Worm (Caenorhabditis elegans) whole organism, L1 larva: ENCODE measurements around the gene B0035.3.
A peak's percentile ranks its signal among the peaks of the same experiment; 100 is the strongest.

Source experiments
- F16B12.6 ChIP-seq: fragments of 150-350 bp; optimal IDR thresholded peaks from 2 replicates; lab custom pipeline; 2014; ENCODE audit warnings: missing biosample characterization, missing genetic modification characterization
- alr-1 ChIP-seq: fragments of 200-800 bp; sonication (Bioruptor generic); optimal IDR thresholded peaks from 2 replicates; lab custom pipeline; 2018; ENCODE audit warnings: borderline replicate concordance, mild to moderate bottlenecking, missing genetic modification characterization, missing compliant biosample characterization
- aly-2 ChIP-seq: fragments of 150-350 bp; optimal IDR thresholded peaks from 2 replicates; lab custom pipeline; 2014; ENCODE audit warnings: missing biosample characterization, missing genetic modification characterization
- ama-1 ChIP-seq: fragments of 150-350 bp; optimal IDR thresholded peaks from 2 replicates; lab custom pipeline; 2014
- blmp-1 ChIP-seq: fragments of 150-350 bp; optimal IDR thresholded peaks from 2 replicates; lab custom pipeline; 2014; ENCODE audit warnings: missing biosample characterization, missing genetic modification characterization
- ceh-63 ChIP-seq: fragments of 200-800 bp; sonication (Bioruptor generic); optimal IDR thresholded peaks from 2 replicates; lab custom pipeline; 2018; ENCODE audit warnings: mild to moderate bottlenecking, missing genetic modification characterization, missing compliant biosample characterization
- ceh-8 ChIP-seq: fragments of 200-800 bp; sonication (Bioruptor generic); optimal IDR thresholded peaks from 2 replicates; lab custom pipeline; 2018; ENCODE audit warnings: mild to moderate bottlenecking, missing genetic modification characterization, moderate library complexity, missing compliant biosample characterization
- ceh-82 ChIP-seq, 3 experiments: fragments of 150-350 bp in 1 of 3; sonication (generic microtip) in 2 of 3; optimal IDR thresholded peaks; 2 replicates each; lab custom pipeline; 2014 to 2017; ENCODE audit warnings: missing biosample characterization in 3 of 3, missing genetic modification characterization in 3 of 3
- ceh-88 ChIP-seq: fragments of 200-800 bp; sonication (Bioruptor generic); IDR thresholded peaks from 2 replicates; pipeline ENCODE4 v1.3.6; 2022; ENCODE audit warnings: missing genetic modification characterization, missing compliant biosample characterization
- ceh-90 ChIP-seq: sonication (generic microtip); optimal IDR thresholded peaks from 2 replicates; lab custom pipeline; 2016; ENCODE audit warnings: missing genetic modification characterization, missing compliant biosample characterization
- ces-1 ChIP-seq: fragments of 150-350 bp; optimal IDR thresholded peaks from 2 replicates; lab custom pipeline; 2014; ENCODE audit warnings: missing biosample characterization, missing genetic modification reagents, missing genetic modification characterization
- dsc-1 ChIP-seq: sonication (generic microtip); optimal IDR thresholded peaks from 2 replicates; lab custom pipeline; 2016; ENCODE audit warnings: mild to moderate bottlenecking, missing genetic modification characterization, missing compliant biosample characterization
- efl-3 ChIP-seq: fragments of 200-800 bp; sonication (Bioruptor generic); optimal IDR thresholded peaks from 2 replicates; lab custom pipeline; 2018; ENCODE audit warnings: mild to moderate bottlenecking, missing genetic modification characterization, missing compliant biosample characterization
- egl-13 ChIP-seq: sonication (generic microtip); optimal IDR thresholded peaks from 2 replicates; lab custom pipeline; 2016; ENCODE audit warnings: missing genotype, missing genetic modification reagents, missing genetic modification characterization, missing compliant biosample characterization
- egl-27 ChIP-seq, 2 experiments: fragments of 150-350 bp in 1 of 2; sonication (generic microtip); optimal IDR thresholded peaks; 3 replicates each; lab custom pipeline; 2017 to 2018; ENCODE audit warnings: missing biosample characterization in 2 of 2, missing genetic modification characterization in 2 of 2, missing genetic modification reagents in 2 of 2
- elt-2 ChIP-seq: sonication (generic microtip); optimal IDR thresholded peaks from 2 replicates; lab custom pipeline; 2016; ENCODE audit warnings: missing genetic modification characterization, mild to moderate bottlenecking, inconsistent platforms, missing compliant biosample characterization, missing genetic modification reagents
- elt-3 ChIP-seq, 6 experiments: fragments of 150-350 bp in 1 of 6; sonication (generic microtip); optimal IDR thresholded peaks; 2 replicates each; lab custom pipeline; 2017 to 2018; ENCODE audit warnings: missing biosample characterization in 6 of 6, missing genetic modification characterization in 6 of 6, inconsistent platforms in 1 of 6
- ets-5 ChIP-seq: fragments of 200-800 bp; sonication (Bioruptor generic); IDR thresholded peaks from 2 replicates; pipeline ENCODE4 v1.3.6; 2022; ENCODE audit warnings: missing genetic modification characterization, missing compliant biosample characterization
- fkh-4 ChIP-seq: sonication (generic microtip); optimal IDR thresholded peaks from 2 replicates; lab custom pipeline; 2016; ENCODE audit warnings: missing compliant biosample characterization, missing genetic modification characterization, borderline replicate concordance
- fos-1 ChIP-seq: fragments of 150-350 bp; optimal IDR thresholded peaks from 2 replicates; lab custom pipeline; 2014; ENCODE audit warnings: missing biosample characterization, missing genetic modification characterization
- grh-1 ChIP-seq: fragments of 200-800 bp; sonication (Bioruptor generic); IDR thresholded peaks from 2 replicates; pipeline ENCODE4 v1.3.6; 2022; ENCODE audit warnings: missing genetic modification reagents, missing genetic modification characterization, missing compliant biosample characterization
- hlh-4 ChIP-seq: sonication (generic microtip); optimal IDR thresholded peaks from 2 replicates; lab custom pipeline; 2016; ENCODE audit warnings: mild to moderate bottlenecking, missing genetic modification characterization, missing compliant biosample characterization
- hpl-2 ChIP-seq: fragments of 150-350 bp; optimal IDR thresholded peaks from 2 replicates; lab custom pipeline; 2014; ENCODE audit warnings: missing biosample characterization, missing genetic modification reagents, missing genetic modification characterization
- isw-1 ChIP-seq: fragments of 200-800 bp; sonication (Bioruptor generic); IDR thresholded peaks from 2 replicates; pipeline ENCODE4 v1.3.6; 2022; ENCODE audit warnings: missing genetic modification characterization, missing compliant biosample characterization
- jun-1 ChIP-seq: fragments of 150-350 bp; optimal IDR thresholded peaks from 2 replicates; lab custom pipeline; 2014; ENCODE audit warnings: missing biosample characterization, missing genetic modification reagents, missing genetic modification characterization
- lin-13 ChIP-seq: fragments of 150-350 bp; optimal IDR thresholded peaks from 2 replicates; lab custom pipeline; 2014; ENCODE audit warnings: missing biosample characterization, missing genetic modification reagents, missing genetic modification characterization
- lsy-2 ChIP-seq, 2 experiments: fragments of 150-350 bp; optimal IDR thresholded peaks; 2 replicates each; lab custom pipeline; 2014; ENCODE audit warnings: missing biosample characterization in 2 of 2, missing genetic modification characterization in 2 of 2
- mef-2 ChIP-seq: fragments of 150-350 bp; optimal IDR thresholded peaks from 2 replicates; lab custom pipeline; 2014; ENCODE audit warnings: missing biosample characterization, missing genetic modification characterization
- nhr-12 ChIP-seq: sonication (generic microtip); optimal IDR thresholded peaks from 2 replicates; lab custom pipeline; 2017; ENCODE audit warnings: missing biosample characterization, missing genetic modification characterization
- nhr-20 ChIP-seq: sonication (generic microtip); optimal IDR thresholded peaks from 2 replicates; lab custom pipeline; 2016; ENCODE audit warnings: mild to moderate bottlenecking, missing genetic modification characterization, missing compliant biosample characterization
- nhr-237 ChIP-seq: fragments of 150-350 bp; optimal IDR thresholded peaks from 2 replicates; lab custom pipeline; 2014; ENCODE audit warnings: missing biosample characterization, missing genetic modification characterization
- nhr-47 ChIP-seq: sonication (generic microtip); optimal IDR thresholded peaks from 2 replicates; lab custom pipeline; 2016; ENCODE audit warnings: mild to moderate bottlenecking, missing genetic modification characterization, moderate library complexity, missing compliant biosample characterization
- nhr-71 ChIP-seq: sonication (generic microtip); optimal IDR thresholded peaks from 2 replicates; lab custom pipeline; 2016; ENCODE audit warnings: mild to moderate bottlenecking, missing genetic modification characterization, moderate library complexity, missing compliant biosample characterization
- nhr-76 ChIP-seq: sonication (generic microtip); optimal IDR thresholded peaks from 2 replicates; lab custom pipeline; 2017; ENCODE audit warnings: missing biosample characterization, missing genetic modification characterization
- nhr-77 ChIP-seq: fragments of 150-350 bp; optimal IDR thresholded peaks from 2 replicates; lab custom pipeline; 2014; ENCODE audit warnings: missing biosample characterization, missing genetic modification characterization
- nhr-84 ChIP-seq: sonication (generic microtip); optimal IDR thresholded peaks from 2 replicates; lab custom pipeline; 2017; ENCODE audit warnings: missing biosample characterization, missing genetic modification characterization
- nhr-85 ChIP-seq: sonication (generic microtip); peaks from one replicate; lab custom pipeline; 2016; ENCODE audit warnings: missing genetic modification characterization, inconsistent platforms, missing compliant biosample characterization
- pag-3 ChIP-seq: sonication (generic microtip); optimal IDR thresholded peaks from 2 replicates; lab custom pipeline; 2017; ENCODE audit warnings: missing genetic modification characterization, mild to moderate bottlenecking, missing compliant biosample characterization, antibody characterized with exemption, borderline replicate concordance; ENCODE audit not compliant: insufficient read depth
- pax-3 ChIP-seq: fragments of 200-800 bp; sonication (Bioruptor generic); optimal IDR thresholded peaks from 2 replicates; lab custom pipeline; 2018; ENCODE audit warnings: mild to moderate bottlenecking, missing genetic modification characterization, moderate library complexity, missing compliant biosample characterization
- pqm-1 ChIP-seq: sonication (generic microtip); optimal IDR thresholded peaks from 3 replicates; lab custom pipeline; 2017; ENCODE audit warnings: missing biosample characterization, missing genetic modification characterization
- rnt-1 ChIP-seq: sonication (generic microtip); optimal IDR thresholded peaks from 2 replicates; lab custom pipeline; 2016; ENCODE audit warnings: mild to moderate bottlenecking, missing genetic modification characterization, moderate library complexity, missing compliant biosample characterization
- snu-23 ChIP-seq: sonication (generic microtip); optimal IDR thresholded peaks from 2 replicates; lab custom pipeline; 2016; ENCODE audit warnings: missing genetic modification characterization, missing compliant biosample characterization
- sptf-1 ChIP-seq: fragments of 150-350 bp; optimal IDR thresholded peaks from 2 replicates; lab custom pipeline; 2014; ENCODE audit warnings: missing biosample characterization, missing genetic modification characterization
- sup-37 ChIP-seq: fragments of 200-800 bp; sonication (Bioruptor generic); optimal IDR thresholded peaks from 2 replicates; lab custom pipeline; 2018; ENCODE audit warnings: mild to moderate bottlenecking, missing genetic modification characterization, missing compliant biosample characterization
- swsn-7 ChIP-seq: sonication (generic microtip); optimal IDR thresholded peaks from 2 replicates; lab custom pipeline; 2016; ENCODE audit warnings: missing genetic modification characterization, missing compliant biosample characterization
- tbx-2 ChIP-seq: sonication (generic microtip); optimal IDR thresholded peaks from 2 replicates; lab custom pipeline; 2016; ENCODE audit warnings: missing genetic modification characterization, missing compliant biosample characterization
- tlp-1 ChIP-seq: fragments of 150-350 bp; optimal IDR thresholded peaks from 2 replicates; lab custom pipeline; 2014; ENCODE audit warnings: missing biosample characterization, missing genetic modification characterization
- unc-130 ChIP-seq: fragments of 150-350 bp; optimal IDR thresholded peaks from 2 replicates; lab custom pipeline; 2017; ENCODE audit warnings: missing biosample characterization, missing genetic modification characterization, inconsistent platforms
- unc-30 ChIP-seq: sonication (generic microtip); optimal IDR thresholded peaks from 2 replicates; lab custom pipeline; 2017; ENCODE audit warnings: missing biosample characterization, missing genetic modification characterization
- unc-62 ChIP-seq: fragments of 150-350 bp; optimal IDR thresholded peaks from 2 replicates; lab custom pipeline; 2014; ENCODE audit warnings: missing biosample characterization, missing genetic modification reagents, missing genetic modification characterization
- unc-86 ChIP-seq: sonication (generic microtip); optimal IDR thresholded peaks from 2 replicates; lab custom pipeline; 2016; ENCODE audit warnings: missing genetic modification characterization, missing compliant biosample characterization
- unc-98 ChIP-seq: fragments of 200-800 bp; sonication (Bioruptor generic); IDR thresholded peaks from 2 replicates; pipeline ENCODE4 v1.3.6; 2022; ENCODE audit warnings: missing genetic modification characterization, missing compliant biosample characterization
- vab-15 ChIP-seq: sonication (generic microtip); optimal IDR thresholded peaks from 2 replicates; lab custom pipeline; 2017; ENCODE audit warnings: missing genotype, mild to moderate bottlenecking, missing genetic modification characterization, missing compliant biosample characterization
- zag-1 ChIP-seq: fragments of 150-350 bp; optimal IDR thresholded peaks from 2 replicates; lab custom pipeline; 2014; ENCODE audit warnings: missing biosample characterization, missing genetic modification characterization

Gene B0035.3

ce11 chrIV:11314885-11315284 is at the start of gene B0035.3, which contains the start of the genes B0035.22 and pfd-4:
B0035.3 (minus strand) TSS chrIV:11314998.
B0035.22 (plus strand) TSS chrIV:11315153.
pfd-4 (plus strand) TSS chrIV:11315207.
- TF ChIP-seq nhr-71 (tag; lab: Kevin White, UChicago) (peak; percentile 82), pag-3 (tag; lab: Kevin White, UChicago) (no peak), grh-1 (GFP tag; lab: Robert Waterston, UW) (no peak), tlp-1 (tag; lab: Kevin White, UChicago) (no peak), nhr-12 (tag; lab: Kevin White, UChicago) (no peak), snu-23 (GFP tag; lab: Kevin White, UChicago) (peak; percentile 76), ama-1 (lab: Kevin White, UChicago) (no peak), alr-1 (tag; lab: Kevin White, UChicago) (no peak), pqm-1 (tag; lab: Kevin White, UChicago) (no peak), hlh-4 (tag; lab: Kevin White, UChicago) (no peak), unc-98 (GFP tag; lab: Robert Waterston, UW) (no peak), unc-62 (no peak), aly-2 (tag; lab: Kevin White, UChicago) (peak; percentile 33), elt-2 (no peak), isw-1 (no peak), unc-30 (tag; lab: Kevin White, UChicago) (no peak), hpl-2 (GFP tag; lab: Kevin White, UChicago) (no peak), ceh-90 (tag; lab: Kevin White, UChicago) (peak; percentile 87), vab-15 (tag; lab: Kevin White, UChicago) (no peak), nhr-77 (tag; lab: Kevin White, UChicago) (no peak), ces-1 (no peak), nhr-76 (no peak), ceh-88 (GFP tag; lab: Robert Waterston, UW) (no peak), elt-3 (tag; optimal IDR thresholded peaks at IDR 0.05; lab: Kevin White, UChicago) (peak in 2 of 6 experiments; percentile 16 to 54), ceh-63 (no peak), unc-86 (peak; percentile 49), mef-2 (tag; lab: Kevin White, UChicago) (no peak), ceh-82 (tag; optimal IDR thresholded peaks at IDR 0.05; lab: Kevin White, UChicago) (peak in 1 of 3 experiments; percentile 30), F16B12.6 (no peak), zag-1 (tag; lab: Kevin White, UChicago) (no peak), sup-37 (GFP tag; lab: Kevin White, UChicago) (no peak), lsy-2 (tag; optimal IDR thresholded peaks at IDR 0.05; lab: Kevin White, UChicago) (peak; percentile 70 to 79), ceh-8 (GFP tag; lab: Kevin White, UChicago) (no peak), lin-13 (no peak), dsc-1 (tag; lab: Kevin White, UChicago) (peak; percentile 80), unc-130 (peak; percentile 45), sptf-1 (tag; lab: Kevin White, UChicago) (no peak), tbx-2 (tag; lab: Kevin White, UChicago) (peak; percentile 82), nhr-20 (tag; lab: Kevin White, UChicago) (peak; percentile 70), fos-1 (tag; lab: Kevin White, UChicago) (peak; percentile 11), nhr-85 (tag; lab: Kevin White, UChicago) (peak; percentile 84), nhr-84 (tag; lab: Kevin White, UChicago) (no peak), blmp-1 (tag; lab: Kevin White, UChicago) (peak; percentile 39), nhr-237 (tag; lab: Kevin White, UChicago) (no peak), efl-3 (GFP tag; lab: Kevin White, UChicago) (no peak), egl-27 (tag; optimal IDR thresholded peaks at IDR 0.05; lab: Kevin White, UChicago) (no peak), rnt-1 (tag; lab: Kevin White, UChicago) (peak; percentile 94), pax-3 (tag; lab: Kevin White, UChicago) (peak; percentile 73), jun-1 (tag; lab: Kevin White, UChicago) (no peak), egl-13 (peak; percentile 70), nhr-47 (tag; lab: Kevin White, UChicago) (peak; percentile 82), ets-5 (no peak), fkh-4 (tag; lab: Kevin White, UChicago) (peak; percentile 84), swsn-7 (tag; lab: Kevin White, UChicago) (peak; percentile 77)
